Worm (Caenorhabditis elegans) whole organism, L2 larva: ENCODE data around the gene smcl-1.

Source experiments
- Y55F3AM.14 ChIP-seq: fragments of 200-800 bp; sonication (Bioruptor generic); optimal IDR thresholded peaks from 2 replicates; lab custom pipeline; 2018; ENCODE audit warnings: mild to moderate bottlenecking, missing genetic modification characterization, missing compliant biosample characterization
- ZK546.5 ChIP-seq: sonication (generic microtip); optimal IDR thresholded peaks from 2 replicates; lab custom pipeline; 2017; ENCODE audit warnings: missing biosample characterization, missing genetic modification characterization
- crh-2 ChIP-seq: sonication (generic microtip); optimal IDR thresholded peaks from 2 replicates; lab custom pipeline; 2017; ENCODE audit warnings: missing biosample characterization, missing genetic modification characterization
- dmd-4 ChIP-seq: sonication (generic microtip); optimal IDR thresholded peaks from 2 replicates; lab custom pipeline; 2017; ENCODE audit warnings: missing biosample characterization, missing genetic modification characterization
- elt-1 ChIP-seq: fragments of 150-350 bp; optimal IDR thresholded peaks from 2 replicates; lab custom pipeline; 2014; ENCODE audit warnings: missing biosample characterization, missing genetic modification characterization
- lin-13 ChIP-seq: fragments of 150-350 bp; optimal IDR thresholded peaks from 2 replicates; lab custom pipeline; 2014; ENCODE audit warnings: missing biosample characterization, missing genetic modification reagents, missing genetic modification characterization
- lsy-2 ChIP-seq, 2 experiments: fragments of 150-350 bp in 1 of 2; sonication (generic microtip) in 1 of 2; optimal IDR thresholded peaks; 2 replicates each; lab custom pipeline; 2014 to 2017; ENCODE audit warnings: missing biosample characterization in 2 of 2, missing genetic modification characterization in 2 of 2
- nhr-11 ChIP-seq: fragments of 150-350 bp; optimal IDR thresholded peaks from 2 replicates; lab custom pipeline; 2014; ENCODE audit warnings: missing biosample characterization, missing genetic modification characterization
- nhr-129 ChIP-seq: fragments of 150-350 bp; optimal IDR thresholded peaks from 2 replicates; lab custom pipeline; 2014; ENCODE audit warnings: missing biosample characterization, missing genetic modification characterization
- nhr-23 ChIP-seq: fragments of 150-350 bp; optimal IDR thresholded peaks from 2 replicates; lab custom pipeline; 2014; ENCODE audit warnings: missing biosample characterization, missing genetic modification reagents, missing genetic modification characterization
- nhr-25 ChIP-seq: fragments of 150-350 bp; sonication (generic microtip); optimal IDR thresholded peaks from 3 replicates; lab custom pipeline; 2014; ENCODE audit warnings: missing biosample characterization, missing genetic modification characterization
- nhr-6 ChIP-seq: fragments of 150-350 bp; optimal IDR thresholded peaks from 2 replicates; lab custom pipeline; 2014; ENCODE audit warnings: missing biosample characterization, missing genetic modification characterization
- nhr-77 ChIP-seq: fragments of 150-350 bp; optimal IDR thresholded peaks from 2 replicates; lab custom pipeline; 2014; ENCODE audit warnings: missing biosample characterization, missing genetic modification characterization
- skn-1 ChIP-seq: sonication (generic microtip); optimal IDR thresholded peaks from 2 replicates; lab custom pipeline; 2017; ENCODE audit warnings: missing biosample characterization, missing genetic modification characterization
- sma-3 ChIP-seq: sonication (generic microtip); optimal IDR thresholded peaks from 2 replicates; lab custom pipeline; 2016; ENCODE audit warnings: missing genetic modification reagents, missing genetic modification characterization, missing compliant biosample characterization
- unc-62 ChIP-seq: fragments of 150-350 bp; optimal IDR thresholded peaks from 2 replicates; lab custom pipeline; 2014; ENCODE audit warnings: missing biosample characterization, missing genetic modification reagents, missing genetic modification characterization

smcl-1 gene

ce11 chrX:11743723-11744122 lies 50.5 kb downstream of the smcl-1 start:
- TF ChIP-seq nhr-23 (tag; lab: Kevin White, UChicago) (no peak), nhr-6 (no peak), crh-2 (tag; lab: Kevin White, UChicago) (no peak), nhr-77 (tag; lab: Kevin White, UChicago) (no peak), skn-1 (tag; lab: Kevin White, UChicago) (no peak), unc-62 (GFP tag; lab: Kevin White, UChicago) (no peak), nhr-11 (no peak), Y55F3AM.14 (GFP tag; lab: Kevin White, UChicago) (no peak), elt-1 (no peak), lsy-2 (tag; optimal IDR thresholded peaks at IDR 0.05; lab: Kevin White, UChicago) (no peak), ZK546.5 (tag; lab: Kevin White, UChicago) (no peak), dmd-4 (no peak), lin-13 (GFP tag; lab: Kevin White, UChicago) (no peak), nhr-129 (tag; lab: Kevin White, UChicago) (no peak), sma-3 (GFP tag; lab: Kevin White, UChicago) (no peak), nhr-25 (tag; lab: Kevin White, UChicago) (no peak)
